Fruit fly (Drosophila melanogaster) whole organism, wandering third instar larva: ENCODE data around the gene Lcp65Ab1.

Experiments used
- Dfd ChIP-seq: fragments of >200 bp; optimal IDR thresholded peaks from 2 replicates; lab custom pipeline; 2017; ENCODE audit warnings: missing biosample characterization, missing genetic modification characterization
- Dif ChIP-seq: fragments of 200-275, 200-300 bp; sonication (Bioruptor generic); optimal IDR thresholded peaks from 2 replicates; lab custom pipeline; 2018; ENCODE audit warnings: missing biosample characterization, missing genetic modification characterization; ENCODE audit not compliant: partially characterized antibody
- Hnf4 ChIP-seq: fragments of 200-800 bp; sonication (Bioruptor generic); optimal IDR thresholded peaks from 2 replicates; lab custom pipeline; 2016; ENCODE audit warnings: missing biosample characterization, mild to moderate bottlenecking, missing genetic modification characterization
- Hr83 ChIP-seq: fragments of 200-300 bp; sonication (Bioruptor generic); optimal IDR thresholded peaks from 2 replicates; lab custom pipeline; 2016; ENCODE audit warnings: missing biosample characterization, mild to moderate bottlenecking, missing genetic modification characterization, moderate library complexity; ENCODE audit not compliant: poor library complexity, severe bottlenecking
- Myc ChIP-seq: fragments of >200 bp; optimal IDR thresholded peaks from 2 replicates; lab custom pipeline; 2017
- br ChIP-seq: fragments of 200-800 bp; sonication (Bioruptor generic); optimal IDR thresholded peaks from 2 replicates; lab custom pipeline; 2016; ENCODE audit warnings: missing biosample characterization, missing genetic modification characterization
- h ChIP-seq: fragments of 200-800 bp; sonication (Bioruptor generic); optimal IDR thresholded peaks from 3 replicates; lab custom pipeline; 2016; ENCODE audit warnings: missing biosample characterization, mild to moderate bottlenecking, missing genetic modification characterization
- woc ChIP-seq: sonication (Bioruptor generic); optimal IDR thresholded peaks from 2 replicates; lab custom pipeline; 2016; ENCODE audit warnings: missing biosample characterization, mild to moderate bottlenecking, missing genetic modification characterization

DNA sequence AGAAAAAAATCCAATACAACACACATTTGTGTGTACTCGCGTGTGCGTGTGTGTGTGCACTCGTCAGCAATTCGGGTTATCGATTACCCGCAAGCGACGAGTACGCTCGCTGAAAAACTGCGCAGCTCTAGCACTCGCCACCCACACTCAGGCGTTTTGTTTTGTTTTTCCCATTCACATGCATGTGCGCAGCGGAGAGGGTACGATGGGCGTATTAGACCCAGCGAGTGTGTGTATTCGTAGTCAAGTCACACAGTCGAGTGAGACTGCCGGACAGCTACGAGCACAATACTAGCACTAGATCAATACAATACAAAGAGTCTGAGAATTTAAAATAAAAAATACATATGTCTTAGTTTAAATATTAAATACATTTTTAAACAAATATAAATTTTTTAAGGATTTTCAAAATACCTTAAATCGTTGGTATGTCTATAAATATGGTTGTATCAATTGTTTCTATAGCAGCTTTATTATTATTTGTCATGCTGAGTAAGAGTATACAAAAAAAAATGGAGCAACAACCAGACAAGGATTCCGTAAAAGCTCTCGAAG, 35.6 kb downstream of the Lcp65Ab1 start, which contains the start of the genes D19B and CG43293:
- TF ChIP-seq woc (GFP tag; lab: Kevin White, UChicago) (peak; percentile 91), Hnf4 (GFP tag; lab: Kevin White, UChicago) (no peak), h (GFP tag; lab: Kevin White, UChicago) (peak; percentile 87), Hr83 (GFP tag; lab: Kevin White, UChicago) (peak; percentile 99), Dfd (GFP tag; lab: Kevin White, UChicago) (no peak), Dif (GFP tag; lab: Kevin White, UChicago) (peak; percentile 60), Myc (peak; percentile 78), br (peak; percentile 82)
